Worm (Caenorhabditis elegans) whole organism, L3 larva: ENCODE results near the gene C05C8.5.

ENCODE experiments used
- ama-1 ChIP-seq: fragments of 150-350 bp; optimal IDR thresholded peaks from 2 replicates; lab custom pipeline; 2018
- elt-1 ChIP-seq: fragments of 150-350 bp; optimal IDR thresholded peaks from 2 replicates; lab custom pipeline; 2014; ENCODE audit warnings: missing biosample characterization, missing genetic modification characterization
- mdl-1 ChIP-seq: fragments of 150-350 bp; optimal IDR thresholded peaks from 2 replicates; lab custom pipeline; 2014; ENCODE audit warnings: missing biosample characterization, missing genetic modification characterization

- TF ChIP-seq ama-1 (lab: Kevin White, UChicago) = no peak
- TF ChIP-seq mdl-1 (tag; lab: Kevin White, UChicago) = no peak
- TF ChIP-seq elt-1 (tag; lab: Kevin White, UChicago) = no peak
Observed at ce11 chrV:7266021-7266420, 31.4 kb upstream of the C05C8.5 start, which contains the start of gene C13A2.7.
